Fruit fly (Drosophila melanogaster) whole organism, embryonic: ENCODE results near the gene CG4615.

Experiments
- BtbVII ChIP-seq: fragments of 200-800 bp; sonication (Bioruptor generic); optimal IDR thresholded peaks from 3 replicates; lab custom pipeline; 2017; ENCODE audit warnings: missing biosample characterization, mild to moderate bottlenecking, missing genetic modification characterization
- Bteb2 ChIP-seq: fragments of 200-800 bp; sonication (Bioruptor generic); optimal IDR thresholded peaks from 2 replicates; lab custom pipeline; 2016; ENCODE audit warnings: missing biosample characterization, missing genetic modification characterization
- CG10267 ChIP-seq: fragments of 200-800 bp; sonication (Bioruptor generic); optimal IDR thresholded peaks from 2 replicates; lab custom pipeline; 2018; ENCODE audit warnings: missing biosample characterization, mild to moderate bottlenecking, missing genetic modification characterization, moderate library complexity
- CG11093 ChIP-seq: fragments of 200-800 bp; sonication (Bioruptor generic); IDR thresholded peaks from 3 replicates; pipeline ENCODE4 v1.3.6; 2022; ENCODE audit warnings: missing biosample characterization, missing genetic modification characterization
- CG12659 ChIP-seq: fragments of 200-800 bp; sonication (Bioruptor generic); optimal IDR thresholded peaks from 3 replicates; lab custom pipeline; 2017; ENCODE audit warnings: mild to moderate bottlenecking, missing biosample characterization, missing genetic modification reagents, missing genetic modification characterization
- CG14860 ChIP-seq: fragments of 200-800 bp; sonication (Bioruptor generic); IDR thresholded peaks from 3 replicates; pipeline ENCODE4 v1.3.6; 2022; ENCODE audit warnings: missing biosample characterization, missing genetic modification characterization; ENCODE audit not compliant: partially characterized antibody
- CG15011 ChIP-seq: fragments of 200-800 bp; sonication (Bioruptor generic); optimal IDR thresholded peaks from 3 replicates; lab custom pipeline; 2018; ENCODE audit warnings: missing biosample characterization, mild to moderate bottlenecking, missing genetic modification characterization
- CG1529 ChIP-seq: fragments of 200-800 bp; sonication (Bioruptor generic); optimal IDR thresholded peaks from 3 replicates; lab custom pipeline; 2018; ENCODE audit warnings: missing biosample characterization, missing genetic modification characterization
- CG15696 ChIP-seq: fragments of 200-800 bp; sonication (Bioruptor generic); optimal IDR thresholded peaks from 2 replicates; lab custom pipeline; 2019; ENCODE audit warnings: missing biosample characterization, mild to moderate bottlenecking, missing genetic modification characterization, moderate library complexity
- CG18476 ChIP-seq: fragments of 200-800 bp; sonication (Bioruptor generic); optimal IDR thresholded peaks from 2 replicates; lab custom pipeline; 2016; ENCODE audit warnings: missing biosample characterization, mild to moderate bottlenecking, missing genetic modification characterization
- CG33213 ChIP-seq: fragments of 200-800 bp; sonication (Bioruptor generic); optimal IDR thresholded peaks from 3 replicates; lab custom pipeline; 2016; ENCODE audit warnings: missing biosample characterization, missing genetic modification characterization
- CG4360 ChIP-seq: fragments of 200-800 bp; sonication (Bioruptor generic); IDR thresholded peaks from 2 replicates; pipeline ENCODE4 v1.3.6; 2022; ENCODE audit warnings: missing biosample characterization, missing genetic modification characterization
- CG6254 ChIP-seq: fragments of 200-800 bp; sonication (Bioruptor generic); optimal IDR thresholded peaks from 3 replicates; lab custom pipeline; 2017; ENCODE audit warnings: mild to moderate bottlenecking, missing biosample characterization, missing genetic modification reagents, missing genetic modification characterization
- CG6791 ChIP-seq: fragments of 200-800 bp; sonication (Bioruptor generic); IDR thresholded peaks from 3 replicates; pipeline ENCODE4 v1.3.6; 2022; ENCODE audit warnings: missing biosample characterization, missing genetic modification characterization; ENCODE audit not compliant: partially characterized antibody
- CG7987 ChIP-seq: fragments of 200-800 bp; sonication (Bioruptor generic); optimal IDR thresholded peaks from 2 replicates; lab custom pipeline; 2018; ENCODE audit warnings: missing biosample characterization, mild to moderate bottlenecking, missing genetic modification characterization, moderate library complexity
- CG8388 ChIP-seq: fragments of 200-800 bp; sonication (Bioruptor generic); optimal IDR thresholded peaks from 2 replicates; lab custom pipeline; 2019; ENCODE audit warnings: missing biosample characterization, mild to moderate bottlenecking, missing genetic modification characterization, moderate library complexity
- CG8765 ChIP-seq: fragments of 200-800 bp; sonication (Bioruptor generic); IDR thresholded peaks from 2 replicates; pipeline ENCODE4 v1.3.6; 2022; ENCODE audit warnings: missing biosample characterization, missing genetic modification characterization
- CG9817 ChIP-seq: fragments of 200-800 bp; sonication (Bioruptor generic); optimal IDR thresholded peaks from 2 replicates; lab custom pipeline; 2018; ENCODE audit warnings: missing biosample characterization, mild to moderate bottlenecking, missing genetic modification characterization, moderate library complexity
- Dll ChIP-seq: fragments of 200-800 bp; sonication (Bioruptor generic); IDR thresholded peaks from 4 replicates; pipeline ENCODE4 v1.3.6; 2022; ENCODE audit warnings: missing biosample characterization, missing genetic modification characterization; ENCODE audit not compliant: partially characterized antibody
- Ets65A ChIP-seq: fragments of 200-800 bp; sonication (Bioruptor generic); peaks from one replicate; lab custom pipeline; 2016; ENCODE audit warnings: missing biosample characterization, missing genetic modification characterization
- Ets97D ChIP-seq: fragments of 200-800 bp; sonication (Bioruptor generic); optimal IDR thresholded peaks from 3 replicates; lab custom pipeline; 2016; ENCODE audit warnings: missing biosample characterization, missing genetic modification characterization
- Fer1 ChIP-seq: fragments of 200-800 bp; sonication (Bioruptor generic); optimal IDR thresholded peaks from 2 replicates; lab custom pipeline; 2017; ENCODE audit warnings: missing biosample characterization, mild to moderate bottlenecking, missing genetic modification characterization
- Gug ChIP-seq: fragments of 200-800 bp; sonication (Bioruptor generic); IDR thresholded peaks from 4 replicates; pipeline ENCODE4 v1.3.6; 2022; ENCODE audit warnings: missing biosample characterization, missing genetic modification characterization
- HLHmδ ChIP-seq: fragments of 200-800 bp; sonication (Bioruptor generic); optimal IDR thresholded peaks from 2 replicates; lab custom pipeline; 2018; ENCODE audit warnings: missing biosample characterization, mild to moderate bottlenecking, missing genetic modification characterization, moderate library complexity
- Jarid2 ChIP-seq: fragments of 200-800 bp; sonication (Bioruptor generic); optimal IDR thresholded peaks from 3 replicates; lab custom pipeline; 2017; ENCODE audit warnings: mild to moderate bottlenecking, missing biosample characterization, missing genetic modification reagents, missing genetic modification characterization
- NK7.1 ChIP-seq: fragments of 200-800 bp; sonication (Bioruptor generic); optimal IDR thresholded peaks from 3 replicates; lab custom pipeline; 2016; ENCODE audit warnings: missing biosample characterization, missing genetic modification characterization
- Oaz ChIP-seq: fragments of 200-800 bp; sonication (Bioruptor generic); IDR thresholded peaks from 2 replicates; pipeline ENCODE4 v1.3.6; 2022; ENCODE audit warnings: missing biosample characterization, missing genetic modification characterization
- Six4 ChIP-seq: fragments of 200-800 bp; sonication (Bioruptor generic); optimal IDR thresholded peaks from 2 replicates; lab custom pipeline; 2016; ENCODE audit warnings: missing biosample characterization, missing genetic modification characterization
- Stat92E ChIP-seq, 3 experiments: fragments of >200 bp in 2 of 3; fragments of 200-800 bp in 1 of 3; sonication (Bioruptor generic) in 1 of 3; optimal IDR thresholded peaks; 2 replicates each; lab custom pipeline; 2017 to 2019; ENCODE audit warnings: missing biosample characterization in 3 of 3, missing genetic modification characterization in 3 of 3, mild to moderate bottlenecking in 1 of 3, moderate library complexity in 1 of 3
- Taf1 ChIP-seq: fragments of 200-800 bp; sonication (Bioruptor generic); IDR thresholded peaks from 2 replicates; pipeline ENCODE4 v1.3.6; 2022; ENCODE audit warnings: missing biosample characterization, missing genetic modification characterization
- ash1 ChIP-seq: fragments of 200-800 bp; sonication (Bioruptor generic); optimal IDR thresholded peaks from 2 replicates; lab custom pipeline; 2018; ENCODE audit warnings: missing biosample characterization, mild to moderate bottlenecking, missing genetic modification characterization
- btn ChIP-seq: fragments of 200-800 bp; sonication (Bioruptor generic); optimal IDR thresholded peaks from 2 replicates; lab custom pipeline; 2016; ENCODE audit warnings: missing biosample characterization, missing genetic modification characterization
- fd102C ChIP-seq: fragments of 200-800 bp; sonication (Bioruptor generic); optimal IDR thresholded peaks from 2 replicates; lab custom pipeline; 2018; ENCODE audit warnings: missing biosample characterization, mild to moderate bottlenecking, missing genetic modification characterization, moderate library complexity
- fru ChIP-seq: fragments of >200 bp; optimal IDR thresholded peaks from 2 replicates; lab custom pipeline; 2017
- gfzf ChIP-seq: fragments of 200-800 bp; sonication (Bioruptor generic); optimal IDR thresholded peaks from 2 replicates; lab custom pipeline; 2016; ENCODE audit warnings: missing biosample characterization, mild to moderate bottlenecking, missing genetic modification characterization, moderate library complexity
- gro ChIP-seq: fragments of 200-800 bp; sonication (Bioruptor generic); optimal IDR thresholded peaks from 2 replicates; lab custom pipeline; 2016; ENCODE audit warnings: missing biosample characterization, missing genetic modification characterization
- hkb ChIP-seq, 2 experiments: fragments of 200-800 bp in 1 of 2; fragments of >200 bp in 1 of 2; sonication (Bioruptor generic) in 1 of 2; IDR thresholded peaks in 1 of 2; optimal IDR thresholded peaks in 1 of 2; 2 replicates each; pipeline versions ENCODE4 v1.3.6 to Lab custom; 2017 to 2022; ENCODE audit warnings: missing biosample characterization in 1 of 2, missing genetic modification characterization in 1 of 2
- kah ChIP-seq: fragments of 200-800 bp; sonication (Bioruptor generic); optimal IDR thresholded peaks from 2 replicates; lab custom pipeline; 2018; ENCODE audit warnings: missing biosample characterization, mild to moderate bottlenecking, missing genetic modification characterization
- lab ChIP-seq: fragments of 200-800 bp; sonication (Bioruptor generic); optimal IDR thresholded peaks from 3 replicates; lab custom pipeline; 2017; ENCODE audit warnings: missing biosample characterization, missing genetic modification characterization, mild to moderate bottlenecking, moderate library complexity, missing genetic modification reagents
- nmo ChIP-seq: fragments of 200-800 bp; sonication (Bioruptor generic); optimal IDR thresholded peaks from 2 replicates; lab custom pipeline; 2018; ENCODE audit warnings: missing biosample characterization, mild to moderate bottlenecking, missing genetic modification characterization, moderate library complexity
- otp ChIP-seq: fragments of 200-800 bp; sonication (Bioruptor generic); IDR thresholded peaks from 3 replicates; pipeline ENCODE4, ENCODE4 v1.3.6; 2022; ENCODE audit warnings: missing biosample characterization, missing genetic modification characterization
- pb ChIP-seq: fragments of 200-800 bp; sonication (Bioruptor generic); optimal IDR thresholded peaks from 3 replicates; lab custom pipeline; 2016; ENCODE audit warnings: missing biosample characterization, missing genetic modification characterization
- peb ChIP-seq: fragments of 200-800 bp; sonication (Bioruptor generic); IDR thresholded peaks from 2 replicates; pipeline ENCODE4 v1.3.6; 2022; ENCODE audit warnings: missing biosample characterization, missing genetic modification characterization
- pita ChIP-seq: fragments of 200-800 bp; sonication (Bioruptor generic); optimal IDR thresholded peaks from 2 replicates; lab custom pipeline; 2017; ENCODE audit warnings: missing biosample characterization, mild to moderate bottlenecking, missing genetic modification characterization
- row ChIP-seq: fragments of 200-800 bp; sonication (Bioruptor generic); IDR thresholded peaks from 3 replicates; pipeline ENCODE4 v1.3.6; 2022; ENCODE audit warnings: missing biosample characterization, missing genetic modification characterization
- sob ChIP-seq: fragments of 200-800 bp; sonication (Bioruptor generic); IDR thresholded peaks from 2 replicates; pipeline ENCODE4 v1.3.6; 2022; ENCODE audit warnings: missing biosample characterization, missing genetic modification characterization
- sug ChIP-seq: fragments of 200-800 bp; optimal IDR thresholded peaks from 2 replicates; lab custom pipeline; 2019; ENCODE audit warnings: missing biosample characterization, mild to moderate bottlenecking, missing genetic modification characterization, moderate library complexity
- tgo ChIP-seq: fragments of 200-800 bp; sonication (Bioruptor generic); IDR thresholded peaks from 3 replicates; pipeline ENCODE4 v1.3.6; 2022; ENCODE audit warnings: missing biosample characterization, missing genetic modification characterization
- tup ChIP-seq: fragments of 200-800 bp; sonication (Bioruptor generic); optimal IDR thresholded peaks from 2 replicates; lab custom pipeline; 2016; ENCODE audit warnings: missing biosample characterization, mild to moderate bottlenecking, missing genetic modification characterization, moderate library complexity

Gene CG4615

DNA sequence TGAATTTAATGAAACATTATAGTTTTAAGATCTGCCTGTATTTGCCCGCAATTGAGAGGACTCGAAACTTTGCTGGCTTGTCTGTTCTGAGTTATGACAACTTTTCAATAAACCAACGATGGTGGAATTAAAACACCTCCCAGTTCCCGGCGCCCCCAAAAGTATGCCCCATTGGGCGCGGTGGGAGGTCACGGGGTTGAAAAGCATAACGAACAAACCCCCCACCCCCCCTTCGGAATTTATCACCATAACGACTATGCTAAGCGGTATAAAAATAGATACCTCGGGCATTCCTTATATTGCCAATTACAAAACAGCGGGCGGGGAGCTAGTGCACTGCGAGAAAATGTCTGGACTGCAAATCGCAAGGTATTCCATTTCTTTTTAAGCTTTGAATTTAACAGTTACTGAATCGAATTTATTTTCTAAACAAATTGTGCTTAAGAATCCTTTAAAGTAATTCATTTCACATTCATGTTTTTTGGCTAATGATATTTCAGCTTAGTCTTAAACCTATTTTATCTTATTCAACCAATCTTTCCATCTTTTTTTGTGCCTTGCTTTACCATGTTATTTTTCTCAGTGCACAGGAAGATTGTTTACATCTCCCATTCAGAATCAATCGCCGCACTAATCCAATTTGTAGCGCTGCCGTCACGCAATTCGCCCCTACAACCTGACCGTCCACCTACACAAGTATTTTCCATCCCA, 643 bp downstream of the CG4615 start (continued):
- TF ChIP-seq gfzf (GFP tag; lab: Kevin White, UChicago), result no peak
- peak; percentile 44 for TF ChIP-seq kah (GFP tag; lab: Kevin White, UChicago)
- no peak; the same call in 1 of the 3 replicates for TF ChIP-seq CG11093 (GFP tag; lab: Robert Waterston, UW)
- peak; percentile 54 for TF ChIP-seq Gug (GFP tag; lab: Robert Waterston, UW)
- TF ChIP-seq row, result peak; percentile 83
- peak; percentile 22; the same call in 1 of the 2 replicates for TF ChIP-seq CG8765 (GFP tag; lab: Robert Waterston, UW)
- TF ChIP-seq CG4360, result no peak
- TF ChIP-seq tup (GFP tag; lab: Kevin White, UChicago), result no peak
- TF ChIP-seq sob, result peak; percentile 72
- no peak for TF ChIP-seq pita
- no peak for TF ChIP-seq ash1 (GFP tag; lab: Kevin White, UChicago)
- TF ChIP-seq peb (GFP tag; lab: Robert Waterston, UW), result peak; percentile 53; the same call in 1 of the 2 replicates
- peak; percentile 66 for TF ChIP-seq CG6254 (GFP tag; lab: Kevin White, UChicago)
- TF ChIP-seq CG9817, result peak; percentile 89
- peak; percentile 76 for TF ChIP-seq CG10267 (tag; lab: Kevin White, UChicago)
- TF ChIP-seq Ets65A (GFP tag; lab: Kevin White, UChicago), result no peak
- peak in 1 of 3 experiments; percentile 7 for TF ChIP-seq Stat92E (GFP tag; optimal IDR thresholded peaks at IDR 0.05; lab: Kevin White, UChicago)
- peak; percentile 60 for TF ChIP-seq CG18476 (GFP tag; lab: Kevin White, UChicago)
- TF ChIP-seq fru, result no peak
- TF ChIP-seq lab (GFP tag; lab: Kevin White, UChicago), result peak; percentile 86
- peak; percentile 90 for TF ChIP-seq Bteb2 (GFP tag; lab: Kevin White, UChicago)
- peak; percentile 82 for TF ChIP-seq tgo
- peak; percentile 66 for TF ChIP-seq CG15696 (tag; lab: Kevin White, UChicago)
- peak; percentile 54 for TF ChIP-seq Taf1 (GFP tag; lab: Robert Waterston, UW)
- peak; percentile 95 for TF ChIP-seq nmo (GFP tag; lab: Kevin White, UChicago)
- no peak for TF ChIP-seq CG7987 (GFP tag; lab: Kevin White, UChicago)
- peak; percentile 68 for TF ChIP-seq CG15011
- TF ChIP-seq Six4 (GFP tag; lab: Kevin White, UChicago), result peak; percentile 49
- TF ChIP-seq gro (GFP tag; lab: Kevin White, UChicago), result peak; percentile 86
- TF ChIP-seq CG8388, result peak; percentile 70
- TF ChIP-seq Fer1 (GFP tag; lab: Kevin White, UChicago), result peak; percentile 78
- TF ChIP-seq CG14860, result no peak
- no peak for TF ChIP-seq fd102C (GFP tag; lab: Kevin White, UChicago)
- TF ChIP-seq pb (GFP tag; lab: Kevin White, UChicago), result peak; percentile 76
- peak; percentile 89 for TF ChIP-seq NK7.1 (GFP tag; lab: Kevin White, UChicago)
- peak; percentile 15 for TF ChIP-seq Ets97D (GFP tag; lab: Kevin White, UChicago)
- TF ChIP-seq otp (GFP tag; lab: Robert Waterston, UW), result peak; percentile 44; the same call in 1 of the 3 replicates
- no peak for TF ChIP-seq HLHmδ (GFP tag; lab: Kevin White, UChicago)
- TF ChIP-seq Dll (GFP tag; lab: Robert Waterston, UW), result no peak
- peak; percentile 55 for TF ChIP-seq Jarid2 (GFP tag; lab: Kevin White, UChicago)
- peak; percentile 64 for TF ChIP-seq Oaz
- peak; percentile 72 for TF ChIP-seq sug (tag; lab: Kevin White, UChicago)
- TF ChIP-seq CG12659 (GFP tag; lab: Kevin White, UChicago), result peak; percentile 92
- TF ChIP-seq CG6791 (GFP tag; lab: Robert Waterston, UW), result no peak
- no peak for TF ChIP-seq hkb (optimal IDR thresholded peaks at IDR 0.05; lab: Kevin White, UChicago)
- peak; percentile 82 for TF ChIP-seq hkb (GFP tag; IDR thresholded peaks at IDR 0.05; lab: Robert Waterston, UW)
- TF ChIP-seq BtbVII (GFP tag; lab: Kevin White, UChicago), result peak; percentile 69
- peak; percentile 87 for TF ChIP-seq CG1529 (GFP tag; lab: Kevin White, UChicago)
- TF ChIP-seq CG33213, result peak; percentile 12
- TF ChIP-seq btn (GFP tag; lab: Kevin White, UChicago), result no peak
